Worm (Caenorhabditis elegans) whole organism, young adult: ENCODE data around the gene fis-2.

Experiments used
- D2030.7 ChIP-seq: fragments of 200-800 bp; sonication (Bioruptor generic); IDR thresholded peaks from 2 replicates; pipeline ENCODE4 v1.3.6; 2022; ENCODE audit warnings: missing genetic modification reagents, missing genetic modification characterization, missing compliant biosample characterization
- F49E8.2 ChIP-seq: sonication (generic microtip); optimal IDR thresholded peaks from 3 replicates; lab custom pipeline; 2017; ENCODE audit warnings: missing genetic modification characterization, mild to moderate bottlenecking, missing compliant biosample characterization, antibody characterized with exemption, moderate library complexity; ENCODE audit not compliant: insufficient read depth
- Y79H2A.3 ChIP-seq: fragments of 200-800 bp; sonication (Bioruptor generic); conservative IDR thresholded peaks from 2 replicates; pipeline ENCODE4 v1.3.6; 2022; ENCODE audit warnings: missing genetic modification reagents, missing genetic modification characterization, missing compliant biosample characterization
- ama-1 ChIP-seq, 3 experiments: fragments of 150-350 bp in 1 of 3; sonication (generic microtip) in 2 of 3; optimal IDR thresholded peaks; 2 replicates each; lab custom pipeline; 2014 to 2018; ENCODE audit warnings: missing biosample characterization in 2 of 3, missing genetic modification characterization in 2 of 3, missing genetic modification reagents in 2 of 3
- ets-4 ChIP-seq: fragments of 200-800 bp; sonication (Bioruptor generic); optimal IDR thresholded peaks from 2 replicates; lab custom pipeline; 2018; ENCODE audit warnings: mild to moderate bottlenecking, missing genetic modification characterization, missing compliant biosample characterization
- hsf-1 ChIP-seq: fragments of 200-800 bp; sonication (Bioruptor generic); IDR thresholded peaks from 2 replicates; pipeline ENCODE4 v1.3.6; 2022; ENCODE audit warnings: missing genetic modification reagents, missing genetic modification characterization, missing compliant biosample characterization
- let-526 ChIP-seq: fragments of 200-800 bp; sonication (Bioruptor generic); IDR thresholded peaks from 2 replicates; pipeline ENCODE4 v1.3.6; 2022; ENCODE audit warnings: missing genetic modification reagents, missing genetic modification characterization, missing compliant biosample characterization
- let-607 ChIP-seq, 2 experiments: fragments of 200-800 bp in 1 of 2; sonication (Bioruptor generic) in 1 of 2; sonication (generic microtip) in 1 of 2; optimal IDR thresholded peaks; 2 replicates each; lab custom pipeline; 2016 to 2018; ENCODE audit warnings: mild to moderate bottlenecking in 2 of 2, missing compliant biosample characterization in 2 of 2, missing genetic modification characterization in 2 of 2, moderate library complexity in 2 of 2, missing genotype in 1 of 2
- nfya-1 ChIP-seq: sonication (generic microtip); optimal IDR thresholded peaks from 2 replicates; lab custom pipeline; 2017; ENCODE audit warnings: antibody characterized with exemption, missing compliant biosample characterization, missing genetic modification characterization, borderline replicate concordance; ENCODE audit not compliant: insufficient read depth
- nhr-90 ChIP-seq: sonication (generic microtip); optimal IDR thresholded peaks from 2 replicates; lab custom pipeline; 2016; ENCODE audit warnings: missing genotype, mild to moderate bottlenecking, missing genetic modification characterization, missing compliant biosample characterization
- tbx-9 ChIP-seq: sonication (generic microtip); optimal IDR thresholded peaks from 2 replicates; lab custom pipeline; 2016; ENCODE audit warnings: borderline replicate concordance, missing genetic modification characterization, inconsistent platforms, missing compliant biosample characterization
- ztf-28 ChIP-seq: fragments of 200-800 bp; sonication (Bioruptor generic); IDR thresholded peaks from 2 replicates; pipeline ENCODE4 v1.3.6; 2022; ENCODE audit warnings: missing genetic modification reagents, missing genetic modification characterization, missing compliant biosample characterization

DNA sequence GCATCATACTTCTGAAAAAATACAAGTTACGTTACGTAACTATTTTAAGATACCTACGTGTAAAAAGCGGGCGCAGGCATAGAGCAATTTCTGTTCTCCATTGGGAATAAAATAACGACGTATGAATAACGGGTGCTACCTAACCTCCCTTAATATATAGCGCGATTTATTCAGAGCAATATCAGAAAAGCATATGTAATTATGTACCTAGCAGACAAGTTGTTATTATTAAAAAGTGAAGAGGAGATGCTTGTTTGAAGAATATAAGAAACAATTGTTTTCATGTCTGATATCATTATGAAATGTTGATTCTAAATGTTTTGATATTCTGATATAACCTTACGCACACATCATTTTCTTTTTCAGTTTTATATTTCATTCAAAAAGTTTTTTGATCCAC, 33.9 kb upstream of the fis-2 start, which contains the start of gene srh-11:
- TF ChIP-seq F49E8.2 (tag; lab: Kevin White, UChicago) (no peak), nfya-1 (tag; lab: Kevin White, UChicago) (no peak), Y79H2A.3 (GFP tag; lab: Robert Waterston, UW) (no peak), ama-1 (optimal IDR thresholded peaks at IDR 0.05; lab: Kevin White, UChicago) (no peak), ama-1 (GFP tag; optimal IDR thresholded peaks at IDR 0.05; lab: Kevin White, UChicago) (no peak), let-526 (no peak), tbx-9 (tag; lab: Kevin White, UChicago) (no peak), ztf-28 (no peak), let-607 (tag; optimal IDR thresholded peaks at IDR 0.05; lab: Kevin White, UChicago) (no peak), ets-4 (no peak), hsf-1 (GFP tag; lab: Robert Waterston, UW) (no peak), nhr-90 (tag; lab: Kevin White, UChicago) (no peak), D2030.7 (GFP tag; lab: Robert Waterston, UW) (no peak)
